Worm (Caenorhabditis elegans) whole organism, L3 larva: ENCODE data around the gene C38C3.4.

Experiments
- R02D3.7 ChIP-seq: fragments of 150-350 bp; optimal IDR thresholded peaks from 2 replicates; lab custom pipeline; 2014; ENCODE audit warnings: missing biosample characterization, missing genetic modification characterization
- ZK546.5 ChIP-seq: sonication (generic microtip); optimal IDR thresholded peaks from 2 replicates; lab custom pipeline; 2017; ENCODE audit warnings: missing biosample characterization, missing genetic modification characterization
- aly-2 ChIP-seq: fragments of 150-350 bp; optimal IDR thresholded peaks from 2 replicates; lab custom pipeline; 2014; ENCODE audit warnings: missing biosample characterization, missing genetic modification characterization
- ama-1 ChIP-seq: fragments of 150-350 bp; optimal IDR thresholded peaks from 2 replicates; lab custom pipeline; 2018
- ceh-16 ChIP-seq: sonication (generic microtip); optimal IDR thresholded peaks from 2 replicates; lab custom pipeline; 2017; ENCODE audit warnings: missing biosample characterization, missing genetic modification characterization
- ceh-28 ChIP-seq: fragments of 150-350 bp; optimal IDR thresholded peaks from 2 replicates; lab custom pipeline; 2014; ENCODE audit warnings: missing biosample characterization, missing genetic modification reagents, missing genetic modification characterization
- ceh-82 ChIP-seq: fragments of 150-350 bp; optimal IDR thresholded peaks from 2 replicates; lab custom pipeline; 2014; ENCODE audit warnings: missing biosample characterization, missing genetic modification characterization
- ceh-9 ChIP-seq: sonication (generic microtip); optimal IDR thresholded peaks from 2 replicates; lab custom pipeline; 2018; ENCODE audit warnings: missing biosample characterization, missing genetic modification characterization
- egl-27 ChIP-seq: sonication (generic microtip); optimal IDR thresholded peaks from 4 replicates; lab custom pipeline; 2017; ENCODE audit warnings: missing biosample characterization, missing genetic modification reagents, missing genetic modification characterization
- egl-5 ChIP-seq: fragments of 150-350 bp; optimal IDR thresholded peaks from 2 replicates; lab custom pipeline; 2017; ENCODE audit warnings: missing biosample characterization, missing genetic modification reagents, missing genetic modification characterization, inconsistent platforms
- elt-2 ChIP-seq: sonication (generic microtip); optimal IDR thresholded peaks from 2 replicates; lab custom pipeline; 2016; ENCODE audit warnings: missing genetic modification reagents, mild to moderate bottlenecking, missing genetic modification characterization, missing compliant biosample characterization
- elt-3 ChIP-seq, 3 experiments: fragments of 150-350 bp in 1 of 3; sonication (generic microtip) in 2 of 3; optimal IDR thresholded peaks; 2 replicates in 2 of 3; 4 replicates in 1 of 3; lab custom pipeline; 2014 to 2017; ENCODE audit warnings: missing biosample characterization in 3 of 3, missing genetic modification characterization in 3 of 3
- eor-1 ChIP-seq, 2 experiments: fragments of 150-350 bp; optimal IDR thresholded peaks; 2 replicates each; lab custom pipeline; 2014 to 2018; ENCODE audit warnings: missing biosample characterization in 2 of 2, missing genetic modification characterization in 2 of 2
- fkh-10 ChIP-seq: sonication (generic microtip); optimal IDR thresholded peaks from 2 replicates; lab custom pipeline; 2017; ENCODE audit warnings: missing biosample characterization, missing genetic modification reagents, missing genetic modification characterization
- fkh-2 ChIP-seq: fragments of 150-350 bp; optimal IDR thresholded peaks from 2 replicates; lab custom pipeline; 2014; ENCODE audit warnings: missing biosample characterization, missing genetic modification reagents, missing genetic modification characterization
- fos-1 ChIP-seq: fragments of 150-350 bp; optimal IDR thresholded peaks from 2 replicates; lab custom pipeline; 2014; ENCODE audit warnings: missing biosample characterization, missing genetic modification characterization
- hmg-11 ChIP-seq: sonication (generic microtip); optimal IDR thresholded peaks from 2 replicates; lab custom pipeline; 2016; ENCODE audit warnings: missing genetic modification characterization, missing compliant biosample characterization
- jun-1 ChIP-seq: fragments of 150-350 bp; optimal IDR thresholded peaks from 2 replicates; lab custom pipeline; 2014; ENCODE audit warnings: missing biosample characterization, missing genetic modification reagents, missing genetic modification characterization
- lin-15B ChIP-seq: fragments of 150-350 bp; optimal IDR thresholded peaks from 2 replicates; lab custom pipeline; 2014; ENCODE audit warnings: missing biosample characterization, missing genetic modification characterization
- lin-39 ChIP-seq: fragments of 150-350 bp; optimal IDR thresholded peaks from 2 replicates; lab custom pipeline; 2018; ENCODE audit warnings: missing biosample characterization, missing genetic modification reagents, missing genetic modification characterization
- mml-1 ChIP-seq: fragments of 150-350 bp; sonication (generic microtip); optimal IDR thresholded peaks from 3 replicates; lab custom pipeline; 2014; ENCODE audit warnings: missing biosample characterization, missing genetic modification characterization
- nfya-1 ChIP-seq: sonication (generic microtip); optimal IDR thresholded peaks from 2 replicates; lab custom pipeline; 2017; ENCODE audit warnings: missing genetic modification characterization, mild to moderate bottlenecking, missing compliant biosample characterization, antibody characterized with exemption, moderate library complexity; ENCODE audit not compliant: insufficient read depth
- nhr-11 ChIP-seq: fragments of 150-350 bp; optimal IDR thresholded peaks from 2 replicates; lab custom pipeline; 2014; ENCODE audit warnings: missing biosample characterization, missing genetic modification characterization
- nhr-237 ChIP-seq: fragments of 150-350 bp; optimal IDR thresholded peaks from 2 replicates; lab custom pipeline; 2014; ENCODE audit warnings: missing biosample characterization, missing genetic modification characterization
- nhr-25 ChIP-seq: sonication (generic microtip); optimal IDR thresholded peaks from 2 replicates; lab custom pipeline; 2017; ENCODE audit warnings: missing biosample characterization, missing genetic modification characterization
- nhr-43 ChIP-seq: sonication (generic microtip); optimal IDR thresholded peaks from 2 replicates; lab custom pipeline; 2016; ENCODE audit warnings: mild to moderate bottlenecking, missing genetic modification characterization, missing compliant biosample characterization; ENCODE audit not compliant: poor library complexity, severe bottlenecking
- nhr-77 ChIP-seq: fragments of 150-350 bp; optimal IDR thresholded peaks from 2 replicates; lab custom pipeline; 2014; ENCODE audit warnings: missing biosample characterization, missing genetic modification characterization
- sea-2 ChIP-seq: fragments of 150-350 bp; sonication (generic microtip); optimal IDR thresholded peaks from 4 replicates; lab custom pipeline; 2014; ENCODE audit warnings: missing biosample characterization, missing genetic modification reagents, missing genetic modification characterization
- skn-1 ChIP-seq: fragments of 150-350 bp; optimal IDR thresholded peaks from 2 replicates; lab custom pipeline; 2014; ENCODE audit warnings: missing biosample characterization, missing genetic modification characterization
- tbx-2 ChIP-seq: sonication (generic microtip); optimal IDR thresholded peaks from 2 replicates; lab custom pipeline; 2016; ENCODE audit warnings: mild to moderate bottlenecking, missing genetic modification characterization, missing compliant biosample characterization
- unc-39 ChIP-seq: sonication (generic microtip); optimal IDR thresholded peaks from 4 replicates; lab custom pipeline; 2017; ENCODE audit warnings: missing biosample characterization, missing genetic modification characterization
- zag-1 ChIP-seq: fragments of 150-350 bp; optimal IDR thresholded peaks from 2 replicates; lab custom pipeline; 2014; ENCODE audit warnings: missing biosample characterization, missing genetic modification characterization
- ztf-11 ChIP-seq: fragments of 150-350 bp; optimal IDR thresholded peaks from 2 replicates; lab custom pipeline; 2014; ENCODE audit warnings: missing biosample characterization, missing genetic modification characterization
- ztf-4 ChIP-seq: fragments of 150-350 bp; optimal IDR thresholded peaks from 2 replicates; lab custom pipeline; 2014; ENCODE audit warnings: missing biosample characterization, missing genetic modification characterization

C38C3.4 gene

DNA sequence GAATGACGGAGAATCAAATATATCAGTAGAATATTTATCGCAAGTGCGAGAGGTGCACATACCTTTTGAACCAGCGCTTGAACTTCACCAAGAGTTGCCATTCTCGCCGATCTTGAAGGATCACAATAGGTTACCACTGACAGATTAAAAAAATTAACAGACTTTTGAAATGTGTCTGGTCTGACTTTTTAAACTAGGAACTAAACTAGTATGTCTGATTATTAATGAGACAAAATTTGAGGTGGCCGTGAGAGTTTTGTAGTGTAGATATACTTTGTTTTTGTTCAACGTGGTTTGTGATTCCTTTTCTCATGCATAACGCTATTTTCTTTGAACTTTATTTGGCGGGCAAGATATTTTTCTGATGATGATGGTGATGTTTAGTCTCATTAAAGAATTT, 40.0 kb downstream of the C38C3.4 start, which contains the start of gene str-240:
TSS of gene str-240 (minus strand) at position 101 of the 400 bp plus-strand sequence.
- TF ChIP-seq nhr-11 (tag; lab: Kevin White, UChicago) = no peak

DNA sequence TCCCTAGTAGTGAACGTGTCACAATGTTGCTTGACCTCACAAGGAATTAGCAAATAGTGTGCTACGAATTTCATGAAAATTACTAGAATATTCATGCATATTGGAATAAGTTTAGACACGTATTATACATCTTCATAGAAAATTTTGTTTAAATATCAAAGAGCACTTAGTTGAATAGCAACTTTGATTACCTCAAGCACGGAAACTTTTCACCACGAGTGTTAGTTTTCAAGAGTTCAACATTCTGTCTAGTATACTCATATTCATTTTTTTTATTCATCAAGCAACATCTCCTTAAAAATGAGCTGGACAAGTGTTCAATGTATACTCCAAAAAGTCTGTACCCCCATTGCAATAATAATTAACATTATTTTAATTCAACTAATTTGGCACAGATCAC, 40.6 kb downstream of the C38C3.4 start, which contains the start of gene str-243:
TSS of gene str-243 (plus strand) at position 301 of the 400 bp plus-strand sequence.
- TF ChIP-seq ZK546.5 (no peak), lin-39 (tag; lab: Kevin White, UChicago) (no peak), hmg-11 (tag; lab: Kevin White, UChicago) (no peak), tbx-2 (tag; lab: Kevin White, UChicago) (no peak), egl-27 (tag; lab: Kevin White, UChicago) (no peak), ceh-16 (tag; lab: Kevin White, UChicago) (no peak), skn-1 (tag; lab: Kevin White, UChicago) (no peak), egl-5 (tag; lab: Kevin White, UChicago) (no peak), mml-1 (no peak), jun-1 (tag; lab: Kevin White, UChicago) (no peak), nhr-77 (tag; lab: Kevin White, UChicago) (no peak), fkh-2 (tag; lab: Kevin White, UChicago) (no peak), unc-39 (tag; lab: Kevin White, UChicago) (no peak), eor-1 (tag; optimal IDR thresholded peaks at IDR 0.05; lab: Kevin White, UChicago) (no peak), elt-3 (tag; optimal IDR thresholded peaks at IDR 0.05; lab: Kevin White, UChicago) (no peak), R02D3.7 (tag; lab: Kevin White, UChicago) (no peak), ceh-82 (tag; lab: Kevin White, UChicago) (no peak), elt-2 (tag; lab: Kevin White, UChicago) (no peak)

DNA sequence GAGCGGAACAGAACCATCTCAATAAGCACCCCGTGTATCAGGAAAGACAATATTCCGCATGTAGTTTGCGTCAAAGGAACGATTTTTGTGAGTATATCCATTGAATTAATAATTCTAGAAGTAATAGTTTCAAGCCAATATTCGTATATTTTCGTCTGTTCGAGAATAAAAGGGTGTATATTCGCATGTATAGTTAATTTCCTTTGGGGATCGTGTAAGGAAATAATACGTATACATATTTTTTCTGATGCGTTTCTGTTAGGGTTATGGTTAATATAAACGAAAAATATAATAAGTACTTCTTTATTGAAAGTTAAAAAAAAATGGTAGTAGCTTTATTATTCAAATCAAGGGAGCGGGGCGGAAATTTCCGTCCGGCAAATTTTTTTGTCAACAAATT, 46.1 kb downstream of the C38C3.4 start, which contains the start of gene str-236:
TSS of gene str-236 (minus strand) at position 101 of the 400 bp plus-strand sequence.
- no peak for TF ChIP-seq aly-2
- no peak for TF ChIP-seq ama-1 (lab: Kevin White, UChicago)
- TF ChIP-seq lin-15B (tag; lab: Kevin White, UChicago) = no peak
- TF ChIP-seq nfya-1 = no peak
- TF ChIP-seq zag-1 (tag; lab: Kevin White, UChicago) = no peak
- no peak for TF ChIP-seq mml-1
- TF ChIP-seq eor-1 (tag; optimal IDR thresholded peaks at IDR 0.05; lab: Kevin White, UChicago) = no peak
- no peak for TF ChIP-seq jun-1 (tag; lab: Kevin White, UChicago)

DNA sequence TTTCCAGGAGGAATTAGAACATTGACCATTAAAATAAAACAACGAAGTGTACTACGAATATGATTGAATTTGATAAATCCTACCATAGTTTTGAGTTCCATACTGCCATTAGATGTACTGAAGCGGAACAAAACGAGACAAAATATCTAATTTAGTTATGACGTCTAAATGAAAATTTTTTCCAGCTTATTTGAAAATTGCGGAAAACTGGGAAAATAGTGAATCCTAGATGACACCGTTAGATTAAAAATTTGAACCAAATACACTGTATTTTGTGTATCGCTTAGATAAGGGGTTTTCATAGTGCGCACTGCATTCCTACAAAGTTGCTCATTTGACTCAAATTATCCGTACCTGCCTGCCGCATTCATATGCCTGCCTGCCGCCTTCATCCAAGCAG, 49.3 kb downstream of the C38C3.4 start, which contains the start of gene K02H11.4:
TSS of gene K02H11.4 (minus strand) at position 101 of the 400 bp plus-strand sequence.
- TF ChIP-seq sea-2 (GFP tag; lab: Kevin White, UChicago) (no peak), skn-1 (tag; lab: Kevin White, UChicago) (no peak)

DNA sequence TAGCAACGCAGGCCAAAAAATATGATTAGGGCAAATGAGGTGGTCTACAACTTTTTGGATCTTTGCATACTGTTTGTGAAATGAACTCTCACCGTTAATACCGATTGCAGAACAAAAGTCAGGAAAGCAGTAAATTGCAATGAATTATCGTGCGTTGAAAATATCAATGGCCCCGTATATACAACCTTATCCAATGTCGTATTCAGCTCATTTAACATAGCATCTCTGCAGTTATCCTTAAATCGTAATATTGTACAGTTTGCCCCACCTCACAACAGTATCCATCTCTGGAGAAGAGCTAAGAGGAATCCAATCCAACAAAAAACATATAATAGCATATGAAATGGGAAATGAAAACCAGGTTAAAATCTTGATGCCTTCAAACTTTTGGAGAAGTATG, 50.6 kb downstream of the C38C3.4 start:
- TF ChIP-seq ztf-11 (tag; lab: Kevin White, UChicago) (no peak), ztf-4 (tag; lab: Kevin White, UChicago) (no peak), fkh-10 (GFP tag; lab: Kevin White, UChicago) (no peak), lin-15B (tag; lab: Kevin White, UChicago) (no peak), elt-3 (tag; optimal IDR thresholded peaks at IDR 0.05; lab: Kevin White, UChicago) (no peak), ceh-82 (tag; lab: Kevin White, UChicago) (no peak), ceh-28 (tag; lab: Kevin White, UChicago) (no peak), hmg-11 (tag; lab: Kevin White, UChicago) (no peak), nhr-237 (no peak), fos-1 (tag; lab: Kevin White, UChicago) (no peak), nhr-43 (tag; lab: Kevin White, UChicago) (no peak), ceh-9 (tag; lab: Kevin White, UChicago) (no peak), nhr-25 (no peak), lin-39 (tag; lab: Kevin White, UChicago) (no peak), zag-1 (tag; lab: Kevin White, UChicago) (no peak), ZK546.5 (no peak), jun-1 (tag; lab: Kevin White, UChicago) (no peak), nhr-77 (tag; lab: Kevin White, UChicago) (no peak), tbx-2 (tag; lab: Kevin White, UChicago) (no peak), aly-2 (no peak)
